Worm (Caenorhabditis elegans): ENCODE data around the gene Y44A6B.3.

- TF ChIP-seq tlp-1 (tag; optimal IDR thresholded peaks at IDR 0.05) (no peak), nhr-237 (tag; optimal IDR thresholded peaks at IDR 0.05) (no peak), pqm-1 (tag; optimal IDR thresholded peaks at IDR 0.05) (no peak), ces-1 (GFP tag; optimal IDR thresholded peaks at IDR 0.05) (no peak), hlh-17 (GFP tag; optimal IDR thresholded peaks at IDR 0.05; ENCODE audit: borderline replicate concordance) (no peak), vab-15 (tag; optimal IDR thresholded peaks at IDR 0.05) (no peak), nhr-77 (tag; optimal IDR thresholded peaks at IDR 0.05) (no peak), elt-2 (tag; optimal IDR thresholded peaks at IDR 0.05) (no peak), nhr-12 (tag; optimal IDR thresholded peaks at IDR 0.05) (no peak), aly-2 (tag; optimal IDR thresholded peaks at IDR 0.05) (no peak), lin-39 (tag; optimal IDR thresholded peaks at IDR 0.05) (no peak)
Observed at ce11 chrV:20618632-20619031, 19.6 kb downstream of the Y44A6B.3 start, which contains the start of gene F46B3.7.

All from whole organism, L1 larva.